Worm (Caenorhabditis elegans): ENCODE measurements around the gene R08E3.3.

- TF ChIP-seq nhr-25 (tag; optimal IDR thresholded peaks at IDR 0.05; ENCODE audit: borderline replicate concordance, insufficient read depth): no peak
- TF ChIP-seq lim-7 (GFP tag; IDR thresholded peaks at IDR 0.05): no peak
- no peak for TF ChIP-seq hif-1 (tag; optimal IDR thresholded peaks at IDR 0.05)
- TF ChIP-seq nhr-42 (GFP tag; IDR thresholded peaks at IDR 0.05): no peak
- no peak for TF ChIP-seq aly-2 (tag; optimal IDR thresholded peaks at IDR 0.05)
- no peak for TF ChIP-seq daf-12 (tag; optimal IDR thresholded peaks at IDR 0.05)
- no peak for TF ChIP-seq F49E8.2 (tag; optimal IDR thresholded peaks at IDR 0.05; ENCODE audit: borderline replicate concordance)
- TF ChIP-seq pqm-1 (tag; optimal IDR thresholded peaks at IDR 0.05): no peak
- TF ChIP-seq snpc-4 (tag; optimal IDR thresholded peaks at IDR 0.05): no peak
Measured at ce11 chrX:4790614-4791013, 27.8 kb upstream of the R08E3.3 start.

Data from whole organism, L4 larva.